Worm (Caenorhabditis elegans) whole organism, L1 larva: Measurements from ENCODE around the gene srz-70.

ENCODE experiments used
- aha-1 ChIP-seq: fragments of 150-350 bp; optimal IDR thresholded peaks from 2 replicates; lab custom pipeline; 2014; ENCODE audit warnings: missing biosample characterization, missing genetic modification characterization
- aly-2 ChIP-seq: fragments of 150-350 bp; optimal IDR thresholded peaks from 2 replicates; lab custom pipeline; 2014; ENCODE audit warnings: missing biosample characterization, missing genetic modification characterization
- ama-1 ChIP-seq: fragments of 150-350 bp; optimal IDR thresholded peaks from 2 replicates; lab custom pipeline; 2014
- ceh-82 ChIP-seq, 3 experiments: fragments of 150-350 bp in 1 of 3; sonication (generic microtip) in 2 of 3; optimal IDR thresholded peaks; 2 replicates each; lab custom pipeline; 2014 to 2017; ENCODE audit warnings: missing biosample characterization in 3 of 3, missing genetic modification characterization in 3 of 3
- ceh-90 ChIP-seq: sonication (generic microtip); optimal IDR thresholded peaks from 2 replicates; lab custom pipeline; 2016; ENCODE audit warnings: missing genetic modification characterization, missing compliant biosample characterization
- dsc-1 ChIP-seq: sonication (generic microtip); optimal IDR thresholded peaks from 2 replicates; lab custom pipeline; 2016; ENCODE audit warnings: mild to moderate bottlenecking, missing genetic modification characterization, missing compliant biosample characterization
- efl-1 ChIP-seq, 4 experiments: fragments of 150-350 bp; optimal IDR thresholded peaks in 3 of 4; peaks in 1 of 4; 1 replicate in 1 of 4; 2 replicates in 3 of 4; lab custom pipeline; 2014; ENCODE audit warnings: missing biosample characterization in 2 of 4, missing genetic modification characterization in 2 of 4, missing genetic modification reagents in 2 of 4
- efl-3 ChIP-seq: fragments of 200-800 bp; sonication (Bioruptor generic); optimal IDR thresholded peaks from 2 replicates; lab custom pipeline; 2018; ENCODE audit warnings: mild to moderate bottlenecking, missing genetic modification characterization, missing compliant biosample characterization
- egl-13 ChIP-seq: sonication (generic microtip); optimal IDR thresholded peaks from 2 replicates; lab custom pipeline; 2016; ENCODE audit warnings: missing genotype, missing genetic modification reagents, missing genetic modification characterization, missing compliant biosample characterization
- egl-27 ChIP-seq, 2 experiments: fragments of 150-350 bp in 1 of 2; sonication (generic microtip); optimal IDR thresholded peaks; 3 replicates each; lab custom pipeline; 2017 to 2018; ENCODE audit warnings: missing biosample characterization in 2 of 2, missing genetic modification characterization in 2 of 2, missing genetic modification reagents in 2 of 2
- elt-2 ChIP-seq: sonication (generic microtip); optimal IDR thresholded peaks from 2 replicates; lab custom pipeline; 2016; ENCODE audit warnings: missing genetic modification characterization, mild to moderate bottlenecking, inconsistent platforms, missing compliant biosample characterization, missing genetic modification reagents
- elt-3 ChIP-seq, 6 experiments: fragments of 150-350 bp in 1 of 6; sonication (generic microtip); optimal IDR thresholded peaks; 2 replicates each; lab custom pipeline; 2017 to 2018; ENCODE audit warnings: missing biosample characterization in 6 of 6, missing genetic modification characterization in 6 of 6, inconsistent platforms in 1 of 6
- fkh-10 ChIP-seq: sonication (generic microtip); optimal IDR thresholded peaks from 2 replicates; lab custom pipeline; 2017; ENCODE audit warnings: missing biosample characterization, missing genetic modification reagents, missing genetic modification characterization
- fkh-8 ChIP-seq: sonication (generic microtip); optimal IDR thresholded peaks from 2 replicates; lab custom pipeline; 2016; ENCODE audit warnings: mild to moderate bottlenecking, missing genetic modification characterization, missing compliant biosample characterization
- fos-1 ChIP-seq: fragments of 150-350 bp; optimal IDR thresholded peaks from 2 replicates; lab custom pipeline; 2014; ENCODE audit warnings: missing biosample characterization, missing genetic modification characterization
- jun-1 ChIP-seq: fragments of 150-350 bp; optimal IDR thresholded peaks from 2 replicates; lab custom pipeline; 2014; ENCODE audit warnings: missing biosample characterization, missing genetic modification reagents, missing genetic modification characterization
- lin-13 ChIP-seq: fragments of 150-350 bp; optimal IDR thresholded peaks from 2 replicates; lab custom pipeline; 2014; ENCODE audit warnings: missing biosample characterization, missing genetic modification reagents, missing genetic modification characterization
- lin-14 ChIP-seq: fragments of 200-800 bp; sonication (Bioruptor generic); optimal IDR thresholded peaks from 2 replicates; lab custom pipeline; 2018; ENCODE audit warnings: mild to moderate bottlenecking, missing genetic modification characterization, moderate library complexity, missing compliant biosample characterization
- lin-15B ChIP-seq: fragments of 150-350 bp; sonication (generic microtip); optimal IDR thresholded peaks from 3 replicates; lab custom pipeline; 2014; ENCODE audit warnings: missing biosample characterization, missing genetic modification characterization
- lin-35 ChIP-seq, 2 experiments: fragments of 150-350 bp; optimal IDR thresholded peaks; 2 replicates each; lab custom pipeline; 2014; ENCODE audit warnings: missing biosample characterization in 2 of 2, missing genetic modification characterization in 2 of 2, missing genetic modification reagents in 2 of 2
- lin-39 ChIP-seq: fragments of 150-350 bp; optimal IDR thresholded peaks from 2 replicates; lab custom pipeline; 2014; ENCODE audit warnings: missing biosample characterization, missing genetic modification reagents, missing genetic modification characterization
- lsy-2 ChIP-seq, 2 experiments: fragments of 150-350 bp; optimal IDR thresholded peaks; 2 replicates each; lab custom pipeline; 2014; ENCODE audit warnings: missing biosample characterization in 2 of 2, missing genetic modification characterization in 2 of 2
- mab-9 ChIP-seq: fragments of 200-800 bp; sonication (Bioruptor generic); IDR thresholded peaks from 2 replicates; pipeline ENCODE4 v1.3.6; 2022; ENCODE audit warnings: missing genetic modification reagents, missing genetic modification characterization, missing compliant biosample characterization
- mdl-1 ChIP-seq, 2 experiments: fragments of 150-350 bp; optimal IDR thresholded peaks; 2 replicates each; lab custom pipeline; 2014 to 2017; ENCODE audit warnings: missing biosample characterization in 2 of 2, missing genetic modification characterization in 2 of 2, inconsistent platforms in 1 of 2
- nhr-12 ChIP-seq: sonication (generic microtip); optimal IDR thresholded peaks from 2 replicates; lab custom pipeline; 2017; ENCODE audit warnings: missing biosample characterization, missing genetic modification characterization
- nhr-19 ChIP-seq: fragments of 200-800 bp; sonication (Bioruptor generic); conservative IDR thresholded peaks from 2 replicates; pipeline ENCODE4 v1.3.6; 2022; ENCODE audit warnings: missing genetic modification characterization, missing compliant biosample characterization
- nhr-20 ChIP-seq: sonication (generic microtip); optimal IDR thresholded peaks from 2 replicates; lab custom pipeline; 2016; ENCODE audit warnings: mild to moderate bottlenecking, missing genetic modification characterization, missing compliant biosample characterization
- nhr-47 ChIP-seq: sonication (generic microtip); optimal IDR thresholded peaks from 2 replicates; lab custom pipeline; 2016; ENCODE audit warnings: mild to moderate bottlenecking, missing genetic modification characterization, moderate library complexity, missing compliant biosample characterization
- nhr-71 ChIP-seq: sonication (generic microtip); optimal IDR thresholded peaks from 2 replicates; lab custom pipeline; 2016; ENCODE audit warnings: mild to moderate bottlenecking, missing genetic modification characterization, moderate library complexity, missing compliant biosample characterization
- nhr-84 ChIP-seq: sonication (generic microtip); optimal IDR thresholded peaks from 2 replicates; lab custom pipeline; 2017; ENCODE audit warnings: missing biosample characterization, missing genetic modification characterization
- nhr-85 ChIP-seq: sonication (generic microtip); peaks from one replicate; lab custom pipeline; 2016; ENCODE audit warnings: missing genetic modification characterization, inconsistent platforms, missing compliant biosample characterization
- pqm-1 ChIP-seq: sonication (generic microtip); optimal IDR thresholded peaks from 3 replicates; lab custom pipeline; 2017; ENCODE audit warnings: missing biosample characterization, missing genetic modification characterization
- skn-1 ChIP-seq: fragments of 150-350 bp; optimal IDR thresholded peaks from 2 replicates; lab custom pipeline; 2014; ENCODE audit warnings: missing biosample characterization, missing genetic modification characterization
- snpc-4 ChIP-seq: fragments of 150-350 bp; optimal IDR thresholded peaks from 2 replicates; lab custom pipeline; 2014; ENCODE audit warnings: missing biosample characterization, missing genetic modification characterization
- sptf-1 ChIP-seq: fragments of 150-350 bp; optimal IDR thresholded peaks from 2 replicates; lab custom pipeline; 2014; ENCODE audit warnings: missing biosample characterization, missing genetic modification characterization
- sup-37 ChIP-seq: fragments of 200-800 bp; sonication (Bioruptor generic); optimal IDR thresholded peaks from 2 replicates; lab custom pipeline; 2018; ENCODE audit warnings: mild to moderate bottlenecking, missing genetic modification characterization, missing compliant biosample characterization
- swsn-7 ChIP-seq: sonication (generic microtip); optimal IDR thresholded peaks from 2 replicates; lab custom pipeline; 2016; ENCODE audit warnings: missing genetic modification characterization, missing compliant biosample characterization
- tbx-2 ChIP-seq: sonication (generic microtip); optimal IDR thresholded peaks from 2 replicates; lab custom pipeline; 2016; ENCODE audit warnings: missing genetic modification characterization, missing compliant biosample characterization
- tlp-1 ChIP-seq: fragments of 150-350 bp; optimal IDR thresholded peaks from 2 replicates; lab custom pipeline; 2014; ENCODE audit warnings: missing biosample characterization, missing genetic modification characterization
- unc-130 ChIP-seq: fragments of 150-350 bp; optimal IDR thresholded peaks from 2 replicates; lab custom pipeline; 2017; ENCODE audit warnings: missing biosample characterization, missing genetic modification characterization, inconsistent platforms
- unc-86 ChIP-seq: sonication (generic microtip); optimal IDR thresholded peaks from 2 replicates; lab custom pipeline; 2016; ENCODE audit warnings: missing genetic modification characterization, missing compliant biosample characterization
- unc-98 ChIP-seq: fragments of 200-800 bp; sonication (Bioruptor generic); IDR thresholded peaks from 2 replicates; pipeline ENCODE4 v1.3.6; 2022; ENCODE audit warnings: missing genetic modification characterization, missing compliant biosample characterization
- vab-15 ChIP-seq: sonication (generic microtip); optimal IDR thresholded peaks from 2 replicates; lab custom pipeline; 2017; ENCODE audit warnings: missing genotype, mild to moderate bottlenecking, missing genetic modification characterization, missing compliant biosample characterization
- xbp-1 ChIP-seq: sonication (generic microtip); optimal IDR thresholded peaks from 2 replicates; lab custom pipeline; 2016; ENCODE audit warnings: missing genetic modification characterization, missing compliant biosample characterization
- zag-1 ChIP-seq: fragments of 150-350 bp; optimal IDR thresholded peaks from 2 replicates; lab custom pipeline; 2014; ENCODE audit warnings: missing biosample characterization, missing genetic modification characterization
- zip-4 ChIP-seq: fragments of 200-800 bp; sonication (Bioruptor generic); optimal IDR thresholded peaks from 2 replicates; lab custom pipeline; 2018; ENCODE audit warnings: mild to moderate bottlenecking, missing genetic modification characterization, moderate library complexity, missing compliant biosample characterization
- ztf-11 ChIP-seq, 2 experiments: sonication (generic microtip); optimal IDR thresholded peaks; 2 replicates each; lab custom pipeline; 2016 to 2017; ENCODE audit warnings: missing genetic modification characterization in 2 of 2, missing biosample characterization in 1 of 2, missing compliant biosample characterization in 1 of 2

srz-70 gene

ce11 chrIV:3520957-3521356 is 42.1 kb upstream of the srz-70 start:
- no peak for TF ChIP-seq lin-35 (GFP tag; optimal IDR thresholded peaks at IDR 0.05; lab: Kevin White, UChicago)
- TF ChIP-seq efl-1 (optimal IDR thresholded peaks at IDR 0.05; lab: Kevin White, UChicago) = no peak
- peak in 1 of 2 experiments; percentile 72 for TF ChIP-seq efl-1 (GFP tag; optimal IDR thresholded peaks at IDR 0.05 in 1 of 2; lab: Kevin White, UChicago)
- TF ChIP-seq aha-1 (tag; lab: Kevin White, UChicago) = no peak
- TF ChIP-seq nhr-71 = peak; percentile 31
- peak in 1 of 3 experiments; percentile 38 for TF ChIP-seq ceh-82 (tag; optimal IDR thresholded peaks at IDR 0.05; lab: Kevin White, UChicago)
- no peak for TF ChIP-seq pqm-1 (tag; lab: Kevin White, UChicago)
- TF ChIP-seq efl-3 (GFP tag; lab: Kevin White, UChicago) = no peak
- no peak for TF ChIP-seq jun-1
- TF ChIP-seq mab-9 (GFP tag; lab: Robert Waterston, UW) = 0 out of 2 replicates have a peak, but pooled peaks have one; percentile 26
- peak; percentile 73 for TF ChIP-seq lin-14 (GFP tag; lab: Kevin White, UChicago)
- TF ChIP-seq xbp-1 (tag; lab: Kevin White, UChicago) = peak; percentile 13
- peak; percentile 12 for TF ChIP-seq unc-86 (tag; lab: Kevin White, UChicago)
- peak; percentile 61 for TF ChIP-seq dsc-1
- peak; percentile 38 for TF ChIP-seq fkh-10 (GFP tag; lab: Kevin White, UChicago)
- peak; percentile 14 for TF ChIP-seq swsn-7 (tag; lab: Kevin White, UChicago)
- TF ChIP-seq sup-37 = no peak
- peak; percentile 44 for TF ChIP-seq egl-13 (tag; lab: Kevin White, UChicago)
- TF ChIP-seq ama-1 (lab: Kevin White, UChicago) = no peak
- TF ChIP-seq tbx-2 (tag; lab: Kevin White, UChicago) = peak; percentile 27
- peak; percentile 27 for TF ChIP-seq nhr-47
- TF ChIP-seq nhr-20 = no peak

ce11 chrIV:3520374-3520773 is 41.6 kb upstream of the srz-70 start:
- peak; percentile 1 for TF ChIP-seq ceh-90 (tag; lab: Kevin White, UChicago)
- TF ChIP-seq aha-1 (tag; lab: Kevin White, UChicago) = no peak
- peak in 1 of 2 experiments; percentile 10 for TF ChIP-seq efl-1 (optimal IDR thresholded peaks at IDR 0.05; lab: Kevin White, UChicago)
- no peak for TF ChIP-seq efl-1 (GFP tag; optimal IDR thresholded peaks at IDR 0.05 in 1 of 2; lab: Kevin White, UChicago)
- TF ChIP-seq nhr-85 (tag; lab: Kevin White, UChicago) = no peak
- TF ChIP-seq mdl-1 (tag; optimal IDR thresholded peaks at IDR 0.05; lab: Kevin White, UChicago) = no peak
- peak; percentile 70 for TF ChIP-seq skn-1 (tag; lab: Kevin White, UChicago)
- TF ChIP-seq lin-14 (GFP tag; lab: Kevin White, UChicago) = peak; percentile 28
- TF ChIP-seq vab-15 (tag; lab: Kevin White, UChicago) = no peak
- TF ChIP-seq lin-15B (tag; lab: Kevin White, UChicago) = no peak
- TF ChIP-seq mab-9 (GFP tag; lab: Robert Waterston, UW) = no peak
- TF ChIP-seq sptf-1 (tag; lab: Kevin White, UChicago) = no peak
- TF ChIP-seq nhr-12 (tag; lab: Kevin White, UChicago) = no peak
- TF ChIP-seq jun-1 = no peak
- TF ChIP-seq zag-1 (tag; lab: Kevin White, UChicago) = no peak
- TF ChIP-seq lsy-2 (tag; optimal IDR thresholded peaks at IDR 0.05; lab: Kevin White, UChicago) = peak in 1 of 2 experiments; percentile 10
- TF ChIP-seq ceh-82 (tag; optimal IDR thresholded peaks at IDR 0.05; lab: Kevin White, UChicago) = peak; percentile 23 to 66 (median 33)
- TF ChIP-seq zip-4 (GFP tag; lab: Kevin White, UChicago) = peak; percentile 64
- no peak for TF ChIP-seq egl-27 (tag; optimal IDR thresholded peaks at IDR 0.05; lab: Kevin White, UChicago)

ce11 chrIV:3519352-3519751 is 40.5 kb upstream of the srz-70 start:
- TF ChIP-seq elt-3 (tag; optimal IDR thresholded peaks at IDR 0.05; lab: Kevin White, UChicago) (no peak), fos-1 (no peak), aly-2 (tag; lab: Kevin White, UChicago) (no peak), fkh-10 (GFP tag; lab: Kevin White, UChicago) (peak; percentile 8), mab-9 (GFP tag; lab: Robert Waterston, UW) (no peak), tbx-2 (tag; lab: Kevin White, UChicago) (peak; percentile 63), elt-2 (tag; lab: Kevin White, UChicago) (no peak), nhr-19 (peak; percentile 32), lin-39 (tag; lab: Kevin White, UChicago) (no peak), egl-13 (tag; lab: Kevin White, UChicago) (peak; percentile 6), unc-98 (GFP tag; lab: Robert Waterston, UW) (no peak), snpc-4 (peak; percentile 88), nhr-84 (tag; lab: Kevin White, UChicago) (no peak), fkh-8 (tag; lab: Kevin White, UChicago) (peak; percentile 8), unc-130 (tag; lab: Kevin White, UChicago) (no peak), tlp-1 (tag; lab: Kevin White, UChicago) (no peak), egl-27 (tag; optimal IDR thresholded peaks at IDR 0.05; lab: Kevin White, UChicago) (no peak), lin-13 (GFP tag; lab: Kevin White, UChicago) (peak; percentile 3), swsn-7 (tag; lab: Kevin White, UChicago) (peak; percentile 76), ztf-11 (tag; optimal IDR thresholded peaks at IDR 0.05; lab: Kevin White, UChicago) (peak in 1 of 2 experiments; percentile 35), ceh-90 (tag; lab: Kevin White, UChicago) (no peak), ceh-82 (tag; optimal IDR thresholded peaks at IDR 0.05; lab: Kevin White, UChicago) (peak; percentile 37 to 66 (median 53)), mdl-1 (tag; optimal IDR thresholded peaks at IDR 0.05; lab: Kevin White, UChicago) (peak in 1 of 2 experiments; percentile 41), lsy-2 (tag; optimal IDR thresholded peaks at IDR 0.05; lab: Kevin White, UChicago) (peak; percentile 31 to 60), xbp-1 (tag; lab: Kevin White, UChicago) (peak; percentile 48)
